Fruit fly (Drosophila melanogaster) whole organism, pupa: ENCODE results near the gene Nepl15.

Experiments
- CG10348 ChIP-seq: fragments of 200-800 bp; sonication (Bioruptor generic); IDR thresholded peaks from 2 replicates; pipeline ENCODE4 v1.3.6; 2022; ENCODE audit warnings: missing biosample characterization, missing genetic modification characterization
- CG12605 ChIP-seq: fragments of 200-800 bp; sonication (Bioruptor generic); IDR thresholded peaks from 2 replicates; pipeline ENCODE4 v1.3.6; 2022; ENCODE audit warnings: missing biosample characterization, missing genetic modification characterization
- CG13204 ChIP-seq: fragments of 200-800 bp; sonication (Bioruptor generic); optimal IDR thresholded peaks from 2 replicates; lab custom pipeline; 2018; ENCODE audit warnings: missing biosample characterization, mild to moderate bottlenecking, missing genetic modification characterization, moderate library complexity
- CG14655 ChIP-seq: fragments of 200-800 bp; sonication (Bioruptor generic); optimal IDR thresholded peaks from 3 replicates; lab custom pipeline; 2017; ENCODE audit warnings: mild to moderate bottlenecking, missing biosample characterization, missing genetic modification reagents, missing genetic modification characterization
- CG15710 ChIP-seq: fragments of 200-800 bp; sonication (Bioruptor generic); optimal IDR thresholded peaks from 2 replicates; lab custom pipeline; 2018; ENCODE audit warnings: missing biosample characterization, mild to moderate bottlenecking, missing genetic modification characterization, moderate library complexity
- CG17806 ChIP-seq: fragments of 200-800 bp; sonication (Bioruptor generic); optimal IDR thresholded peaks from 2 replicates; lab custom pipeline; 2018; ENCODE audit warnings: missing biosample characterization, mild to moderate bottlenecking, missing genetic modification characterization, moderate library complexity
- CG32121 ChIP-seq: fragments of 200-800 bp; sonication (Bioruptor generic); IDR thresholded peaks from 2 replicates; pipeline ENCODE4 v1.3.6; 2022; ENCODE audit warnings: missing biosample characterization, missing genetic modification characterization
- CG34367 ChIP-seq: fragments of 200-800 bp; sonication (Bioruptor generic); optimal IDR thresholded peaks from 2 replicates; lab custom pipeline; 2018; ENCODE audit warnings: missing biosample characterization, mild to moderate bottlenecking, missing genetic modification characterization
- CG4496 ChIP-seq: fragments of 200-800 bp; sonication (Bioruptor generic); IDR thresholded peaks from 3 replicates; pipeline ENCODE4 v1.3.6; 2022; ENCODE audit warnings: missing biosample characterization, missing genetic modification characterization
- CG8159 ChIP-seq: fragments of 200-800 bp; sonication (Bioruptor generic); optimal IDR thresholded peaks from 3 replicates; lab custom pipeline; 2018; ENCODE audit warnings: missing biosample characterization, mild to moderate bottlenecking, missing genetic modification characterization, moderate library complexity
- CG8301 ChIP-seq: fragments of 200-800 bp; sonication (Bioruptor generic); optimal IDR thresholded peaks from 2 replicates; lab custom pipeline; 2018; ENCODE audit warnings: missing biosample characterization, mild to moderate bottlenecking, missing genetic modification characterization
- CG9948 ChIP-seq: fragments of 200-800 bp; sonication (Bioruptor generic); optimal IDR thresholded peaks from 2 replicates; lab custom pipeline; 2018; ENCODE audit warnings: missing biosample characterization, mild to moderate bottlenecking, missing genetic modification characterization, moderate library complexity
- D1 ChIP-seq: fragments of 200-800 bp; sonication (Bioruptor generic); optimal IDR thresholded peaks from 2 replicates; lab custom pipeline; 2018; ENCODE audit warnings: missing biosample characterization, mild to moderate bottlenecking, missing genetic modification characterization, moderate library complexity
- EcR ChIP-seq: fragments of 200-800 bp; sonication (Bioruptor generic); optimal IDR thresholded peaks from 3 replicates; lab custom pipeline; 2019; ENCODE audit warnings: missing biosample characterization, missing genetic modification characterization, mild to moderate bottlenecking, moderate library complexity, missing genetic modification reagents
- Ets98B ChIP-seq: fragments of 200-800 bp; sonication (Bioruptor generic); IDR thresholded peaks from 2 replicates; pipeline ENCODE4 v1.3.6; 2022; ENCODE audit warnings: missing biosample characterization, missing genetic modification characterization
- Pif1A ChIP-seq: fragments of 200-800 bp; sonication (Bioruptor generic); optimal IDR thresholded peaks from 3 replicates; lab custom pipeline; 2016; ENCODE audit warnings: missing biosample characterization, missing genetic modification characterization
- Pif1B ChIP-seq: fragments of 200-800 bp; sonication (Bioruptor generic); optimal IDR thresholded peaks from 3 replicates; lab custom pipeline; 2016; ENCODE audit warnings: missing biosample characterization, missing genetic modification characterization
- Snoo ChIP-seq: fragments of 200-800 bp; sonication (Bioruptor generic); optimal IDR thresholded peaks from 3 replicates; lab custom pipeline; 2017; ENCODE audit warnings: missing biosample characterization, mild to moderate bottlenecking, missing genetic modification characterization, inconsistent platforms
- fd96Ca ChIP-seq: fragments of 200-800 bp; sonication (Bioruptor generic); IDR thresholded peaks from 3 replicates; pipeline ENCODE4 v1.3.6; 2022; ENCODE audit warnings: missing biosample characterization, missing genetic modification characterization
- gl ChIP-seq: fragments of 200-800 bp; sonication (Bioruptor generic); optimal IDR thresholded peaks from 2 replicates; lab custom pipeline; 2018; ENCODE audit warnings: missing biosample characterization, mild to moderate bottlenecking, missing genetic modification characterization
- rn ChIP-seq: fragments of 200-800 bp; sonication (Bioruptor generic); IDR thresholded peaks from 2 replicates; pipeline ENCODE4 v1.3.6; 2022; ENCODE audit warnings: missing biosample characterization, missing genetic modification characterization

Gene Nepl15

dm6 chr3R:22733751-22734150, 32.2 kb downstream of the Nepl15 start, which contains the start of gene Takl2:
Gene Takl2 (minus strand): TSS chr3R:22733851.
- TF ChIP-seq CG34367 (tag; lab: Kevin White, UChicago) (no peak), fd96Ca (GFP tag; lab: Robert Waterston, UW) (no peak), gl (tag; lab: Kevin White, UChicago) (no peak), Snoo (tag; lab: Kevin White, UChicago) (no peak), CG17806 (tag; lab: Kevin White, UChicago) (no peak), CG8301 (tag; lab: Kevin White, UChicago) (no peak), Ets98B (no peak), CG4496 (no peak), CG9948 (no peak), CG15710 (no peak), Pif1A (GFP tag; lab: Kevin White, UChicago) (no peak), D1 (tag; lab: Kevin White, UChicago) (no peak), CG8159 (no peak), Pif1B (GFP tag; lab: Kevin White, UChicago) (no peak), CG13204 (no peak), rn (no peak), CG10348 (GFP tag; lab: Robert Waterston, UW) (no peak), CG12605 (GFP tag; lab: Robert Waterston, UW) (no peak), CG14655 (no peak), CG32121 (no peak)

dm6 chr3R:22732995-22733394, 33.0 kb downstream of the Nepl15 start:
- no peak for TF ChIP-seq CG32121
- TF ChIP-seq D1 (tag; lab: Kevin White, UChicago), result no peak
- no peak for TF ChIP-seq CG12605 (GFP tag; lab: Robert Waterston, UW)
- TF ChIP-seq CG8159, result no peak
- no peak for TF ChIP-seq CG10348 (GFP tag; lab: Robert Waterston, UW)
- no peak for TF ChIP-seq gl (tag; lab: Kevin White, UChicago)
- TF ChIP-seq CG17806 (tag; lab: Kevin White, UChicago), result no peak
- TF ChIP-seq Pif1B (GFP tag; lab: Kevin White, UChicago), result no peak
- TF ChIP-seq CG9948, result no peak
- no peak for TF ChIP-seq Snoo (tag; lab: Kevin White, UChicago)
- no peak for TF ChIP-seq CG14655
- no peak for TF ChIP-seq rn
- TF ChIP-seq Pif1A (GFP tag; lab: Kevin White, UChicago), result no peak
- no peak for TF ChIP-seq CG15710
- no peak for TF ChIP-seq CG8301 (tag; lab: Kevin White, UChicago)
- TF ChIP-seq fd96Ca (GFP tag; lab: Robert Waterston, UW), result no peak
- no peak for TF ChIP-seq EcR (GFP tag; lab: Kevin White, UChicago)

- TF ChIP-seq CG4496 (peak; percentile 80), rn (0 out of 2 replicates have a peak, but pooled peaks have one; percentile 6), CG32121 (peak; percentile 51; the same call in 1 of the 2 replicates), Snoo (tag; lab: Kevin White, UChicago) (no peak), CG17806 (tag; lab: Kevin White, UChicago) (peak; percentile 27), gl (tag; lab: Kevin White, UChicago) (no peak), CG9948 (peak; percentile 53), Pif1B (GFP tag; lab: Kevin White, UChicago) (no peak), CG34367 (tag; lab: Kevin White, UChicago) (peak; percentile 31), Ets98B (peak; percentile 70), CG8301 (tag; lab: Kevin White, UChicago) (peak; percentile 64), CG12605 (GFP tag; lab: Robert Waterston, UW) (peak; percentile 55; the same call in 1 of the 2 replicates)
- TF ChIP-seq, all 21 proteins: peak for 9
Measured at dm6 chr3R:22727857-22728256, 38.1 kb downstream of the Nepl15 start.

- TF ChIP-seq CG34367 (tag; lab: Kevin White, UChicago) (no peak), CG4496 (no peak), Pif1A (GFP tag; lab: Kevin White, UChicago) (no peak), CG13204 (no peak), CG32121 (no peak), CG10348 (GFP tag; lab: Robert Waterston, UW) (no peak), Snoo (tag; lab: Kevin White, UChicago) (no peak), CG14655 (no peak), EcR (GFP tag; lab: Kevin White, UChicago) (no peak), gl (tag; lab: Kevin White, UChicago) (no peak), Pif1B (GFP tag; lab: Kevin White, UChicago) (no peak), CG8301 (tag; lab: Kevin White, UChicago) (no peak), fd96Ca (GFP tag; lab: Robert Waterston, UW) (no peak)
Measured at dm6 chr3R:22727456-22727833, 38.5 kb downstream of the Nepl15 start.

- no peak for TF ChIP-seq CG10348 (GFP tag; lab: Robert Waterston, UW)
- no peak for TF ChIP-seq Ets98B
- TF ChIP-seq CG14655, result no peak
- no peak for TF ChIP-seq fd96Ca (GFP tag; lab: Robert Waterston, UW)
- no peak for TF ChIP-seq Pif1A (GFP tag; lab: Kevin White, UChicago)
- TF ChIP-seq rn, result no peak
- no peak for TF ChIP-seq CG32121
- TF ChIP-seq gl (tag; lab: Kevin White, UChicago), result no peak
- no peak for TF ChIP-seq CG34367 (tag; lab: Kevin White, UChicago)
- TF ChIP-seq CG4496, result no peak
- TF ChIP-seq CG12605 (GFP tag; lab: Robert Waterston, UW), result no peak
Measured at dm6 chr3R:22726771-22727455, 39.1 kb downstream of the Nepl15 start, which contains the start of gene CG45049. Gene CG45049 (plus strand): TSS chr3R:22726967.
